Worm (Caenorhabditis elegans) whole organism, L4 larva: ENCODE measurements around the gene ugt-50.

ENCODE experiments used
- ama-1 ChIP-seq: fragments of 150-350 bp; optimal IDR thresholded peaks from 2 replicates; lab custom pipeline; 2014; ENCODE audit warnings: inconsistent platforms, mixed read lengths
- attf-4 ChIP-seq: sonication (generic microtip); optimal IDR thresholded peaks from 3 replicates; lab custom pipeline; 2017; ENCODE audit warnings: missing biosample characterization, missing genetic modification characterization
- lin-29 ChIP-seq: fragments of 200-800 bp; sonication (Bioruptor generic); IDR thresholded peaks from 2 replicates; pipeline ENCODE4 v1.3.6; 2022; ENCODE audit warnings: missing genetic modification reagents, missing genetic modification characterization, missing compliant biosample characterization
- lsy-2 ChIP-seq, 2 experiments: fragments of 150-350 bp in 1 of 2; sonication (generic microtip) in 1 of 2; optimal IDR thresholded peaks; 2 replicates each; lab custom pipeline; 2014 to 2017; ENCODE audit warnings: missing biosample characterization in 2 of 2, missing genetic modification characterization in 2 of 2
- mdl-1 ChIP-seq, 2 experiments: fragments of 150-350 bp in 1 of 2; sonication (generic microtip) in 1 of 2; optimal IDR thresholded peaks; 2 replicates each; lab custom pipeline; 2014 to 2017; ENCODE audit warnings: missing biosample characterization in 2 of 2, missing genetic modification characterization in 2 of 2
- nhr-11 ChIP-seq: fragments of 150-350 bp; optimal IDR thresholded peaks from 2 replicates; lab custom pipeline; 2014; ENCODE audit warnings: missing biosample characterization, missing genetic modification characterization
- nhr-76 ChIP-seq: fragments of 150-350 bp; optimal IDR thresholded peaks from 2 replicates; lab custom pipeline; 2014; ENCODE audit warnings: missing biosample characterization, missing genetic modification characterization
- snpc-4 ChIP-seq: fragments of 150-350 bp; optimal IDR thresholded peaks from 2 replicates; lab custom pipeline; 2014; ENCODE audit warnings: missing biosample characterization, missing genetic modification characterization
- ztf-7 ChIP-seq: fragments of 150-350 bp; optimal IDR thresholded peaks from 2 replicates; lab custom pipeline; 2014; ENCODE audit warnings: missing biosample characterization, missing genetic modification characterization

DNA sequence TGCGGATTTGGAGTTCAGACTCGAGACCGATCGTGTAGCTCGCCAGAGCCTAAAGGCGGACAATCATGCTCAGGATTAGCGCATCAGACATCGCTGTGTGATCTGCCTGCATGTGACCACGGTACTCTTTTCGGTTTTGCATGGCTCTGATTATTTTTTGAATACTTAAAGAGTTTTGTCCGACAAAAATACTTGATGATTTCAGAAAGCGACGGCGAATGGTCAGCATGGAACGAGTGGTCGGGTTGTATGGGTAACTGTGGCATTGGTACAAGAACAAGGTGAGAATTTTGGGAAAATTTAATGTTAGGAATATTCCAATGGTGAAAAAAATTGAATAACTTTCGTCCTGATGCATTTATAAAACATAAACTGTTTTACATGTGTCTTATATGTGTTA lies 3.9 kb upstream of the ugt-50 start:
- TF ChIP-seq mdl-1 (tag; optimal IDR thresholded peaks at IDR 0.05; lab: Kevin White, UChicago) (no peak), nhr-76 (tag; lab: Kevin White, UChicago) (no peak), snpc-4 (tag; lab: Kevin White, UChicago) (no peak), lsy-2 (tag; optimal IDR thresholded peaks at IDR 0.05; lab: Kevin White, UChicago) (no peak), attf-4 (no peak), nhr-11 (tag; lab: Kevin White, UChicago) (no peak), lin-29 (GFP tag; lab: Robert Waterston, UW) (no peak), ztf-7 (no peak), ama-1 (lab: Kevin White, UChicago) (no peak)
